Fruit fly (Drosophila melanogaster): ENCODE measurements around the gene CG11368.
A peak's percentile ranks its signal among the peaks of the same experiment; 100 is the strongest.

Gene CG11368

dm6 chrX:7486294-7486693 is 34.3 kb downstream of the CG11368 start:
- TF ChIP-seq Abd-B (GFP tag; optimal IDR thresholded peaks at IDR 0.05): no peak
- TF ChIP-seq CG32264 (GFP tag; optimal IDR thresholded peaks at IDR 0.05): no peak
- TF ChIP-seq lola (GFP tag; optimal IDR thresholded peaks at IDR 0.05): no peak
- no peak for TF ChIP-seq Hnf4 (GFP tag; optimal IDR thresholded peaks at IDR 0.05)
- TF ChIP-seq Rel (GFP tag; optimal IDR thresholded peaks at IDR 0.05): no peak
- TF ChIP-seq Rel (tag; optimal IDR thresholded peaks at IDR 0.05): no peak
- TF ChIP-seq usp (GFP tag; optimal IDR thresholded peaks at IDR 0.05): no peak
- no peak for TF ChIP-seq br (GFP tag; optimal IDR thresholded peaks at IDR 0.05)
- TF ChIP-seq dsf (GFP tag; optimal IDR thresholded peaks at IDR 0.05; ENCODE audit: borderline replicate concordance): no peak
- TF ChIP-seq tai (GFP tag; optimal IDR thresholded peaks at IDR 0.05): no peak
- no peak for TF ChIP-seq h (GFP tag; optimal IDR thresholded peaks at IDR 0.05)
- TF ChIP-seq CG9705 (GFP tag; optimal IDR thresholded peaks at IDR 0.05): no peak
- TF ChIP-seq Myc (optimal IDR thresholded peaks at IDR 0.05): no peak

- no peak for TF ChIP-seq jim (GFP tag; optimal IDR thresholded peaks at IDR 0.05)
- no peak for TF ChIP-seq CG9705 (GFP tag; optimal IDR thresholded peaks at IDR 0.05)
- no peak for TF ChIP-seq tai (GFP tag; optimal IDR thresholded peaks at IDR 0.05)
- TF ChIP-seq Rel (GFP tag; optimal IDR thresholded peaks at IDR 0.05): no peak
- no peak for TF ChIP-seq Rel (tag; optimal IDR thresholded peaks at IDR 0.05)
- TF ChIP-seq brk (GFP tag; optimal IDR thresholded peaks at IDR 0.05): no peak
- TF ChIP-seq h (GFP tag; optimal IDR thresholded peaks at IDR 0.05): no peak
- TF ChIP-seq CrebA (GFP tag; optimal IDR thresholded peaks at IDR 0.05; ENCODE audit: borderline replicate concordance): no peak
- TF ChIP-seq br (GFP tag; optimal IDR thresholded peaks at IDR 0.05): no peak
- TF ChIP-seq woc (GFP tag; optimal IDR thresholded peaks at IDR 0.05): no peak
- TF ChIP-seq N (GFP tag; optimal IDR thresholded peaks at IDR 0.05): no peak
- no peak for TF ChIP-seq ey (GFP tag; optimal IDR thresholded peaks at IDR 0.05)
- no peak for TF ChIP-seq GATAd (GFP tag; optimal IDR thresholded peaks at IDR 0.05)
- TF ChIP-seq OdsH (GFP tag; optimal IDR thresholded peaks at IDR 0.05): no peak
These were observed 36.2 kb downstream of the CG11368 start for dm6 chrX:7488254-7488653.

DNA sequence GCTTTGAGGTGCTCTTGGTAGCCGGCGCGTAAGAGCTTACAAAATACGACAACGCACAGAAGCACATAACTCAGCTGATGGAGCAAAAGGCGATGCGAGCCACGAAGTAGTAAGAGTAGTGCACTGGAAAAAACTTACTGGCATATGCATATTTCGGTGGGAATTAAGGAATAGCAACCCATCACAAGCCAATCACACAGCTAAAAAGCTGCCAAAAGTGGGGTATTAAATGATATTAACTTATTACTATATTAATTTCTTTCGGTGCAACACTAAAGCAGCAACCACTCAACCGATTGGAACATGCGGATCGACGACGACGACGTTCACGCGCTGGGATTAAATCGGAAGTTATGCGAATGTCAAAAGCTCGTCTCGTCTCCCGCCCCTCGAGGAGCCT is 38.9 kb downstream of the CG11368 start:
- TF ChIP-seq dmrt93B (GFP tag; optimal IDR thresholded peaks at IDR 0.05) (peak; percentile 56), CG32264 (GFP tag; optimal IDR thresholded peaks at IDR 0.05) (no peak), Jra (GFP tag; optimal IDR thresholded peaks at IDR 0.05) (no peak), ey (GFP tag; optimal IDR thresholded peaks at IDR 0.05) (peak; percentile 34), woc (GFP tag; optimal IDR thresholded peaks at IDR 0.05) (no peak), sage (GFP tag; optimal IDR thresholded peaks at IDR 0.05) (no peak), HLH106 (tag; optimal IDR thresholded peaks at IDR 0.05) (peak; percentile 72), foxo (GFP tag; optimal IDR thresholded peaks at IDR 0.05) (peak in 1 of 2 experiments; percentile 69), Hnf4 (GFP tag; optimal IDR thresholded peaks at IDR 0.05) (peak; percentile 34), h (GFP tag; optimal IDR thresholded peaks at IDR 0.05) (peak; percentile 68), br (GFP tag; optimal IDR thresholded peaks at IDR 0.05) (peak; percentile 58), fru (GFP tag; optimal IDR thresholded peaks at IDR 0.05) (peak; percentile 68), Sp1 (GFP tag; optimal IDR thresholded peaks at IDR 0.05) (peak; percentile 55), OdsH (GFP tag; optimal IDR thresholded peaks at IDR 0.05) (peak; percentile 58), psq (GFP tag; optimal IDR thresholded peaks at IDR 0.05) (peak; percentile 56), GATAd (GFP tag; optimal IDR thresholded peaks at IDR 0.05) (no peak), rgr (GFP tag; optimal IDR thresholded peaks at IDR 0.05) (peak; percentile 56)
